Worm (Caenorhabditis elegans): ENCODE measurements around the gene famh-136.

DNA sequence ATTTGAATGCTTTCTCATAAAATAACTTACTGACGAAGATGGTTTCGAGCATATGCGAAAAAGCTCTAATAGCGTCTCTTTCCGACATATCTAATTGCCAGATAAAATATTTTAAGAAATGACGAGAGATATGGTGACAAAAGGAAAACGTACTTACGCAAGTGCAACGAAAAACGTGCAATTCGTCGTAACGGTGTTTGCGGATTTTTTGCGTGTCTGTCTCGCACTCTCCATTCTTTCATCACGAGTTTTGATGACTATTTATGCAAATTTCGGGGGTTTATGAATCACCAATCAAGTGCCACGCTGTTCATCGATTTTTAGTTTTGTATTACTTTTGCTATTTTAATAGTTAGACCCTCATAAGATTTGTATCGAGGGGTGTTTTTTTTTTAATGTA lies 1.4 kb downstream of the famh-136 start, which contains the start of gene ZK637.14:
- TF ChIP-seq crh-2 (tag; optimal IDR thresholded peaks at IDR 0.05) (peak; percentile 89), sma-9 (GFP tag; optimal IDR thresholded peaks at IDR 0.05) (peak; percentile 15), sma-9 (tag; optimal IDR thresholded peaks at IDR 0.05) (no peak), C34F6.9 (tag; optimal IDR thresholded peaks at IDR 0.05) (peak; percentile 93), elt-1 (tag; optimal IDR thresholded peaks at IDR 0.05) (no peak), unc-39 (tag; optimal IDR thresholded peaks at IDR 0.05) (no peak), alr-1 (tag; optimal IDR thresholded peaks at IDR 0.05) (no peak), nhr-11 (tag; optimal IDR thresholded peaks at IDR 0.05) (no peak), lin-11 (tag; optimal IDR thresholded peaks at IDR 0.05) (peak; percentile 39), snpc-4 (tag; optimal IDR thresholded peaks at IDR 0.05) (no peak), egl-27 (tag; optimal IDR thresholded peaks at IDR 0.05) (no peak), aly-2 (tag; optimal IDR thresholded peaks at IDR 0.05) (no peak), ama-1 (optimal IDR thresholded peaks at IDR 0.05) (peak; percentile 2), unc-62 (GFP tag; optimal IDR thresholded peaks at IDR 0.05) (no peak), unc-55 (GFP tag; optimal IDR thresholded peaks at IDR 0.05) (peak; percentile 61)

All from whole organism, L2 larva.